Fruit fly (Drosophila melanogaster): ENCODE results near the gene CG12535.

Gene CG12535

dm6 chrX:3380981-3381380, 67.8 kb downstream of the CG12535 start (continued):
- TF ChIP-seq CG17361 (GFP tag; IDR thresholded peaks at IDR 0.05) (no peak), CG4404 (GFP tag; IDR thresholded peaks at IDR 0.05) (no peak), Sox100B (GFP tag; optimal IDR thresholded peaks at IDR 0.05) (no peak), luna (GFP tag; optimal IDR thresholded peaks at IDR 0.05) (no peak), al (GFP tag; IDR thresholded peaks at IDR 0.05) (peak; percentile 51; the same call in 1 of the 2 replicates), Trl (optimal IDR thresholded peaks at IDR 0.05) (no peak), Trl (GFP tag; optimal IDR thresholded peaks at IDR 0.05) (peak; percentile 9), lov (optimal IDR thresholded peaks at IDR 0.05) (no peak), lov (GFP tag; IDR thresholded peaks at IDR 0.05) (no peak), CG17359 (tag; optimal IDR thresholded peaks at IDR 0.05) (peak; percentile 37), CG1647 (GFP tag; optimal IDR thresholded peaks at IDR 0.05) (no peak), fru (optimal IDR thresholded peaks at IDR 0.05) (no peak), NK7.1 (GFP tag; optimal IDR thresholded peaks at IDR 0.05) (no peak), Six4 (GFP tag; optimal IDR thresholded peaks at IDR 0.05) (no peak), Lpt (GFP tag; optimal IDR thresholded peaks at IDR 0.05) (no peak), zfh2 (GFP tag; optimal IDR thresholded peaks at IDR 0.05) (peak; percentile 16), H15 (GFP tag; IDR thresholded peaks at IDR 0.05) (peak; percentile 55; the same call in 2 of the 3 replicates), onecut (GFP tag; IDR thresholded peaks at IDR 0.05) (0 out of 2 replicates have a peak, but pooled peaks have one; percentile 5), repo (GFP tag; optimal IDR thresholded peaks at IDR 0.05) (no peak), CG2129 (GFP tag; IDR thresholded peaks at IDR 0.05; ENCODE audit: partially characterized antibody) (no peak), CG7987 (GFP tag; optimal IDR thresholded peaks at IDR 0.05) (no peak), CG7745 (tag; optimal IDR thresholded peaks at IDR 0.05) (no peak), dmrt99B (tag; optimal IDR thresholded peaks at IDR 0.05) (peak; percentile 48), run (tag; optimal IDR thresholded peaks at IDR 0.05) (no peak), hb (GFP tag; IDR thresholded peaks at IDR 0.05; ENCODE audit: partially characterized antibody) (no peak), CG2120 (GFP tag; optimal IDR thresholded peaks at IDR 0.05) (peak; percentile 57), so (GFP tag; IDR thresholded peaks at IDR 0.05) (0 out of 3 replicates have a peak, but pooled peaks have one; percentile 30), HLHmδ (GFP tag; optimal IDR thresholded peaks at IDR 0.05) (no peak), ase (GFP tag; IDR thresholded peaks at IDR 0.05) (0 out of 3 replicates have a peak, but pooled peaks have one; percentile 35), fu2 (GFP tag; optimal IDR thresholded peaks at IDR 0.05) (no peak), tin (GFP tag; optimal IDR thresholded peaks at IDR 0.05) (no peak), trem (tag; optimal IDR thresholded peaks at IDR 0.05) (no peak), wek (GFP tag; optimal IDR thresholded peaks at IDR 0.05) (no peak), toy (GFP tag; IDR thresholded peaks at IDR 0.05) (no peak), ind (GFP tag; optimal IDR thresholded peaks at IDR 0.05) (peak; percentile 22), Fer2 (tag; optimal IDR thresholded peaks at IDR 0.05) (no peak), br (optimal IDR thresholded peaks at IDR 0.05) (no peak), vnd (GFP tag; IDR thresholded peaks at IDR 0.05; ENCODE audit: partially characterized antibody) (no peak), D19B (GFP tag; optimal IDR thresholded peaks at IDR 0.05) (no peak), corto (GFP tag; optimal IDR thresholded peaks at IDR 0.05) (no peak), zfh1 (GFP tag; IDR thresholded peaks at IDR 0.05) (peak; percentile 67; the same call in 2 of the 3 replicates), cato (GFP tag; optimal IDR thresholded peaks at IDR 0.05; ENCODE audit: borderline replicate concordance) (no peak), BtbVII (GFP tag; optimal IDR thresholded peaks at IDR 0.05) (no peak), CG4854 (GFP tag; optimal IDR thresholded peaks at IDR 0.05) (no peak), CG6765 (GFP tag; optimal IDR thresholded peaks at IDR 0.05) (no peak), chinmo (GFP tag; IDR thresholded peaks at IDR 0.05; ENCODE audit: partially characterized antibody) (no peak), nerfin-1 (tag; optimal IDR thresholded peaks at IDR 0.05) (no peak), nmo (GFP tag; optimal IDR thresholded peaks at IDR 0.05) (peak; percentile 22), CG10209 (GFP tag; optimal IDR thresholded peaks at IDR 0.05) (no peak), CG6813 (GFP tag; optimal IDR thresholded peaks at IDR 0.05) (no peak), trh (GFP tag; optimal IDR thresholded peaks at IDR 0.05) (no peak), Hmr (GFP tag; optimal IDR thresholded peaks at IDR 0.05) (peak; percentile 44)
